Worm (Caenorhabditis elegans) whole organism, young adult: ENCODE measurements around the gene rad-23.

Experiments used
- C06A6.2 ChIP-seq: fragments of 200-800 bp; sonication (Bioruptor generic); conservative IDR thresholded peaks from 2 replicates; pipeline ENCODE4 v1.3.6; 2022; ENCODE audit warnings: missing genetic modification characterization, missing compliant biosample characterization
- F22D6.2 ChIP-seq: sonication (generic microtip); optimal IDR thresholded peaks from 2 replicates; lab custom pipeline; 2016; ENCODE audit warnings: mild to moderate bottlenecking, missing genetic modification characterization, missing compliant biosample characterization
- F37B4.10 ChIP-seq: fragments of 200-800 bp; sonication (Bioruptor generic); IDR thresholded peaks from 2 replicates; pipeline ENCODE4 v1.3.6; 2022; ENCODE audit warnings: missing genetic modification characterization, missing compliant biosample characterization
- F57A8.1 ChIP-seq: fragments of 200-800 bp; sonication (Bioruptor generic); optimal IDR thresholded peaks from 2 replicates; lab custom pipeline; 2018; ENCODE audit warnings: mild to moderate bottlenecking, missing genetic modification characterization, moderate library complexity, missing compliant biosample characterization
- F57C9.4 ChIP-seq: sonication (generic microtip); optimal IDR thresholded peaks from 2 replicates; lab custom pipeline; 2017; ENCODE audit warnings: mild to moderate bottlenecking, missing genetic modification characterization, missing compliant biosample characterization
- K12H6.12 ChIP-seq: fragments of 200-800 bp; sonication (Bioruptor generic); optimal IDR thresholded peaks from 2 replicates; lab custom pipeline; 2018; ENCODE audit warnings: mild to moderate bottlenecking, missing genetic modification characterization, missing compliant biosample characterization
- Y53G8AR.9 ChIP-seq: fragments of 200-800 bp; sonication (Bioruptor generic); conservative IDR thresholded peaks from 2 replicates; pipeline ENCODE4 v1.3.6; 2022; ENCODE audit warnings: missing genetic modification reagents, missing genetic modification characterization, missing compliant biosample characterization
- akir-1 ChIP-seq: fragments of 200-800 bp; sonication (Bioruptor generic); optimal IDR thresholded peaks from 2 replicates; lab custom pipeline; 2018; ENCODE audit warnings: mild to moderate bottlenecking, missing genetic modification characterization, moderate library complexity, missing compliant biosample characterization
- attf-3 ChIP-seq: fragments of 200-800 bp; sonication (Bioruptor generic); conservative IDR thresholded peaks from 2 replicates; pipeline ENCODE4 v1.3.6; 2022; ENCODE audit warnings: missing genetic modification reagents, missing genetic modification characterization, missing compliant biosample characterization
- bed-1 ChIP-seq: fragments of 200-800 bp; sonication (Bioruptor generic); IDR thresholded peaks from 2 replicates; pipeline ENCODE4 v1.3.6; 2022; ENCODE audit warnings: missing genetic modification reagents, missing genetic modification characterization, missing compliant biosample characterization
- bed-2 ChIP-seq: fragments of 200-800 bp; sonication (Bioruptor generic); IDR thresholded peaks from 2 replicates; pipeline ENCODE4 v1.3.6; 2022; ENCODE audit warnings: missing genetic modification reagents, missing genetic modification characterization, missing compliant biosample characterization
- cebp-1 ChIP-seq, 2 experiments: fragments of 200-800 bp in 1 of 2; sonication (Bioruptor generic) in 1 of 2; sonication (generic microtip) in 1 of 2; IDR thresholded peaks in 1 of 2; optimal IDR thresholded peaks in 1 of 2; 2 replicates each; pipeline versions ENCODE4 v1.3.6 to Lab custom; 2017 to 2022; ENCODE audit warnings: missing compliant biosample characterization in 2 of 2, missing genetic modification characterization in 2 of 2, mild to moderate bottlenecking in 1 of 2, missing genetic modification reagents in 1 of 2, moderate library complexity in 1 of 2
- ceh-27 ChIP-seq: fragments of 200-800 bp; sonication (Bioruptor generic); optimal IDR thresholded peaks from 2 replicates; lab custom pipeline; 2018; ENCODE audit warnings: mild to moderate bottlenecking, missing genetic modification characterization, moderate library complexity, missing compliant biosample characterization
- ceh-91 ChIP-seq: fragments of 200-800 bp; sonication (Bioruptor generic); IDR thresholded peaks from 2 replicates; pipeline ENCODE4 v1.3.6; 2022; ENCODE audit warnings: missing genetic modification reagents, missing genetic modification characterization, missing compliant biosample characterization
- dox-1 ChIP-seq: fragments of 200-800 bp; sonication (Bioruptor generic); IDR thresholded peaks from 2 replicates; pipeline ENCODE4 v1.3.6; 2022; ENCODE audit warnings: missing genetic modification reagents, missing genetic modification characterization, missing compliant biosample characterization
- dpff-1 ChIP-seq: sonication (generic microtip); optimal IDR thresholded peaks from 2 replicates; lab custom pipeline; 2017; ENCODE audit warnings: mild to moderate bottlenecking, missing genetic modification characterization, missing compliant biosample characterization
- egrh-3 ChIP-seq: fragments of 200-800 bp; sonication (Bioruptor generic); IDR thresholded peaks from 2 replicates; pipeline ENCODE4 v1.3.6; 2022; ENCODE audit warnings: missing genetic modification reagents, missing genetic modification characterization, missing compliant biosample characterization
- ekl-4 ChIP-seq: fragments of 200-800 bp; sonication (Bioruptor generic); IDR thresholded peaks from 2 replicates; pipeline ENCODE4 v1.3.6; 2022; ENCODE audit warnings: missing genetic modification reagents, missing genetic modification characterization, missing compliant biosample characterization
- ets-4 ChIP-seq: fragments of 200-800 bp; sonication (Bioruptor generic); optimal IDR thresholded peaks from 2 replicates; lab custom pipeline; 2018; ENCODE audit warnings: mild to moderate bottlenecking, missing genetic modification characterization, missing compliant biosample characterization
- him-1 ChIP-seq: sonication (generic microtip); optimal IDR thresholded peaks from 2 replicates; lab custom pipeline; 2016; ENCODE audit warnings: missing genotype, missing genetic modification reagents, missing genetic modification characterization, missing compliant biosample characterization
- hlh-26 ChIP-seq: fragments of 200-800 bp; sonication (Bioruptor generic); conservative IDR thresholded peaks from 2 replicates; pipeline ENCODE4 v1.3.6; 2022; ENCODE audit warnings: missing genetic modification reagents, missing genetic modification characterization, missing compliant biosample characterization
- hmg-1.2 ChIP-seq: fragments of 200-800 bp; sonication (Bioruptor generic); IDR thresholded peaks from 2 replicates; pipeline ENCODE4 v1.3.6; 2022; ENCODE audit warnings: missing genetic modification reagents, missing genetic modification characterization, missing compliant biosample characterization
- lag-1 ChIP-seq: fragments of 200-800 bp; sonication (Bioruptor generic); IDR thresholded peaks from 2 replicates; pipeline ENCODE4 v1.3.6; 2022; ENCODE audit warnings: missing genetic modification reagents, missing genetic modification characterization, missing compliant biosample characterization
- let-607 ChIP-seq, 2 experiments: fragments of 200-800 bp in 1 of 2; sonication (Bioruptor generic) in 1 of 2; sonication (generic microtip) in 1 of 2; optimal IDR thresholded peaks; 2 replicates each; lab custom pipeline; 2016 to 2018; ENCODE audit warnings: mild to moderate bottlenecking in 2 of 2, missing compliant biosample characterization in 2 of 2, missing genetic modification characterization in 2 of 2, moderate library complexity in 2 of 2, missing genotype in 1 of 2
- lin-26 ChIP-seq: fragments of 200-800 bp; sonication (Bioruptor generic); IDR thresholded peaks from 2 replicates; pipeline ENCODE4 v1.3.6; 2022; ENCODE audit warnings: missing genetic modification reagents, missing genetic modification characterization, missing compliant biosample characterization
- mxl-1 ChIP-seq: sonication (generic microtip); optimal IDR thresholded peaks from 2 replicates; lab custom pipeline; 2016; ENCODE audit warnings: missing genetic modification characterization, missing compliant biosample characterization
- nfya-2 ChIP-seq: fragments of 200-800 bp; sonication (Bioruptor generic); IDR thresholded peaks from 2 replicates; pipeline ENCODE4 v1.3.6; 2022; ENCODE audit warnings: missing genetic modification reagents, missing genetic modification characterization, missing compliant biosample characterization
- nhr-179 ChIP-seq: sonication (generic microtip); optimal IDR thresholded peaks from 2 replicates; lab custom pipeline; 2016; ENCODE audit warnings: mild to moderate bottlenecking, missing genetic modification characterization, missing compliant biosample characterization
- nhr-27 ChIP-seq: fragments of 200-800 bp; sonication (Bioruptor generic); optimal IDR thresholded peaks from 2 replicates; lab custom pipeline; 2018; ENCODE audit warnings: mild to moderate bottlenecking, missing genetic modification characterization, moderate library complexity, missing compliant biosample characterization
- nhr-80 ChIP-seq: sonication (generic microtip); optimal IDR thresholded peaks from 2 replicates; lab custom pipeline; 2016; ENCODE audit warnings: missing genetic modification characterization, missing compliant biosample characterization
- rcor-1 ChIP-seq: fragments of 200-800 bp; sonication (Bioruptor generic); IDR thresholded peaks from 2 replicates; pipeline ENCODE4 v1.3.6; 2022; ENCODE audit warnings: missing genetic modification reagents, missing genetic modification characterization, missing compliant biosample characterization
- rec-8 ChIP-seq, 2 experiments: sonication (generic microtip); optimal IDR thresholded peaks; 2 replicates each; lab custom pipeline; 2016; ENCODE audit warnings: mild to moderate bottlenecking in 2 of 2, missing genetic modification characterization in 2 of 2, missing genetic modification reagents in 2 of 2, missing genotype in 2 of 2, missing biosample characterization in 1 of 2, missing compliant biosample characterization in 1 of 2, moderate library complexity in 1 of 2
- repo-1 ChIP-seq: sonication (generic microtip); optimal IDR thresholded peaks from 2 replicates; lab custom pipeline; 2017; ENCODE audit warnings: mild to moderate bottlenecking, missing genetic modification characterization, missing compliant biosample characterization
- sea-2 ChIP-seq: fragments of 200-800 bp; sonication (Bioruptor generic); IDR thresholded peaks from 2 replicates; pipeline ENCODE4 v1.3.6; 2022; ENCODE audit warnings: missing genetic modification characterization, missing compliant biosample characterization
- snpc-1.1 ChIP-seq: sonication (generic microtip); optimal IDR thresholded peaks from 2 replicates; lab custom pipeline; 2017; ENCODE audit warnings: missing genetic modification characterization, mild to moderate bottlenecking, missing compliant biosample characterization, antibody characterized with exemption, moderate library complexity, missing genotype, missing genetic modification reagents; ENCODE audit not compliant: insufficient read depth
- snpc-1.3 ChIP-seq: sonication (generic microtip); optimal IDR thresholded peaks from 2 replicates; lab custom pipeline; 2017; ENCODE audit warnings: missing genetic modification characterization, mild to moderate bottlenecking, missing compliant biosample characterization, antibody characterized with exemption, moderate library complexity, missing genotype, missing genetic modification reagents; ENCODE audit not compliant: insufficient read depth
- snpc-3.4 ChIP-seq: sonication (generic microtip); optimal IDR thresholded peaks from 2 replicates; lab custom pipeline; 2017; ENCODE audit warnings: missing genetic modification characterization, mild to moderate bottlenecking, missing compliant biosample characterization, antibody characterized with exemption, moderate library complexity, missing genotype, missing genetic modification reagents
- snpc-4 ChIP-seq, 5 experiments: fragments of 150-350 bp in 1 of 5; sonication (generic microtip) in 4 of 5; optimal IDR thresholded peaks; 2 replicates each; lab custom pipeline; 2014 to 2018; ENCODE audit warnings: missing genetic modification characterization in 5 of 5, missing biosample characterization in 3 of 5, antibody characterized with exemption in 2 of 5, mild to moderate bottlenecking in 2 of 5, missing compliant biosample characterization in 2 of 5, missing genotype in 2 of 5, moderate library complexity in 2 of 5, missing genetic modification reagents in 1 of 5
- tbp1 ChIP-seq: fragments of 200-800 bp; sonication (Bioruptor generic); optimal IDR thresholded peaks from 2 replicates; lab custom pipeline; 2018; ENCODE audit warnings: mild to moderate bottlenecking, missing genetic modification characterization, missing compliant biosample characterization
- unc-130 ChIP-seq: sonication (generic microtip); optimal IDR thresholded peaks from 2 replicates; lab custom pipeline; 2016; ENCODE audit warnings: missing genetic modification reagents, missing genetic modification characterization, missing compliant biosample characterization
- ztf-26 ChIP-seq: sonication (generic microtip); optimal IDR thresholded peaks from 2 replicates; lab custom pipeline; 2017; ENCODE audit warnings: missing genetic modification characterization, missing compliant biosample characterization
- ztf-28 ChIP-seq: fragments of 200-800 bp; sonication (Bioruptor generic); IDR thresholded peaks from 2 replicates; pipeline ENCODE4 v1.3.6; 2022; ENCODE audit warnings: missing genetic modification reagents, missing genetic modification characterization, missing compliant biosample characterization

Gene rad-23

DNA sequence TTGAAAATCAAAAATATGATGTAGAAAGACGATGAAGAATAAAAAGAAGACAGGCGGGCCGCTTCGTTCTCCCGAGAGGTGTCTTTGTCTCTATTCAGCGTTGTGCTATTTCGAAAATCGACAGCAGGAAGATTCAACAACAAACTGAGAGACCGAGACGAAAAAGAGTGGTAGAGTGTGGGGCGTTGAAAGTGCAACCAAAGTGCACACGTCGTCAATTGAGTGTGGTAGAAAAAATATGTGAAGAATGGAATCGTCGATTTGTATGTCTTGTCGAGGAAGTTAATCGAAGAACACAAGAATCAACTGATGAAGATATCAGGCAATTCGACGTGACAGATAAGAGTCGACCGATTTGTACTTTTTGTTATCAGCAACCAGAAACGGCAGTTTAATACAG lies 33.4 kb downstream of the rad-23 start (continued):
- TF ChIP-seq hlh-26 (GFP tag; lab: Robert Waterston, UW) (no peak), rec-8 (tag; optimal IDR thresholded peaks at IDR 0.05; lab: Kevin White, UChicago) (no peak), nhr-179 (no peak), ekl-4 (GFP tag; lab: Robert Waterston, UW) (peak; percentile 28; the same call in 1 of the 2 replicates), nfya-2 (GFP tag; lab: Robert Waterston, UW) (no peak), F57A8.1 (no peak), dox-1 (GFP tag; lab: Robert Waterston, UW) (peak; percentile 34; the same call in 1 of the 2 replicates), Y53G8AR.9 (GFP tag; lab: Robert Waterston, UW) (no peak), ceh-27 (GFP tag; lab: Kevin White, UChicago) (peak; percentile 49), akir-1 (no peak), sea-2 (no peak), ets-4 (GFP tag; lab: Kevin White, UChicago) (no peak), rcor-1 (GFP tag; lab: Robert Waterston, UW) (no peak), bed-2 (no peak), egrh-3 (GFP tag; lab: Robert Waterston, UW) (no peak), lin-26 (no peak), tbp1 (GFP tag; lab: Kevin White, UChicago) (peak; percentile 18), C06A6.2 (GFP tag; lab: Robert Waterston, UW) (no peak), dpff-1 (tag; lab: Kevin White, UChicago) (no peak), attf-3 (GFP tag; lab: Robert Waterston, UW) (no peak), hmg-1.2 (peak; percentile 57; the same call in 1 of the 2 replicates), snpc-3.4 (tag; lab: Kevin White, UChicago) (no peak), F37B4.10 (GFP tag; lab: Robert Waterston, UW) (no peak), snpc-4 (GFP tag; optimal IDR thresholded peaks at IDR 0.05; lab: Kevin White, UChicago) (no peak), snpc-4 (tag; optimal IDR thresholded peaks at IDR 0.05; lab: Kevin White, UChicago) (peak in 1 of 4 experiments; percentile 0), unc-130 (no peak), repo-1 (tag; lab: Kevin White, UChicago) (no peak), K12H6.12 (tag; lab: Kevin White, UChicago) (no peak), F22D6.2 (tag; lab: Kevin White, UChicago) (no peak), lag-1 (no peak), nhr-27 (tag; lab: Kevin White, UChicago) (no peak), nhr-80 (peak; percentile 64), snpc-1.1 (tag; lab: Kevin White, UChicago) (no peak), ztf-28 (GFP tag; lab: Robert Waterston, UW) (no peak), bed-1 (GFP tag; lab: Robert Waterston, UW) (no peak), mxl-1 (tag; lab: Kevin White, UChicago) (no peak), ztf-26 (no peak), F57C9.4 (tag; lab: Kevin White, UChicago) (no peak), let-607 (tag; optimal IDR thresholded peaks at IDR 0.05; lab: Kevin White, UChicago) (peak in 1 of 2 experiments; percentile 3), him-1 (tag; lab: Kevin White, UChicago) (no peak), ceh-91 (no peak), cebp-1 (GFP tag; IDR thresholded peaks at IDR 0.05; lab: Robert Waterston, UW) (no peak), cebp-1 (tag; optimal IDR thresholded peaks at IDR 0.05; lab: Kevin White, UChicago) (peak; percentile 62), snpc-1.3 (no peak)
